Fruit fly (Drosophila melanogaster): Measurements from ENCODE around the gene Grp170.

Gene Grp170

dm6 chrX:2270557-2270930 lies 4.3 kb downstream of the Grp170 start, which contains the start of gene CG2924 (continued):
- TF ChIP-seq CG5953 (GFP tag; IDR thresholded peaks at IDR 0.05): no peak
- no peak for TF ChIP-seq CG11398 (GFP tag; optimal IDR thresholded peaks at IDR 0.05)
- TF ChIP-seq toy (GFP tag; IDR thresholded peaks at IDR 0.05): no peak
- TF ChIP-seq CG18619 (GFP tag; optimal IDR thresholded peaks at IDR 0.05): peak; percentile 27
- TF ChIP-seq sd (tag; optimal IDR thresholded peaks at IDR 0.05): no peak
- peak; percentile 38 for TF ChIP-seq CG1602 (GFP tag; optimal IDR thresholded peaks at IDR 0.05)
- TF ChIP-seq insv (GFP tag; optimal IDR thresholded peaks at IDR 0.05): peak in 1 of 2 experiments; percentile 9
- TF ChIP-seq CTCF (GFP tag; optimal IDR thresholded peaks at IDR 0.05): peak; percentile 76
- peak; percentile 97 for TF ChIP-seq pita (GFP tag; optimal IDR thresholded peaks at IDR 0.05)
- peak; percentile 30 for TF ChIP-seq maf-S (GFP tag; optimal IDR thresholded peaks at IDR 0.05)
- peak; percentile 54 for TF ChIP-seq exex (tag; optimal IDR thresholded peaks at IDR 0.05)
- TF ChIP-seq CG9797 (GFP tag; optimal IDR thresholded peaks at IDR 0.05): peak; percentile 77
- peak; percentile 64 for TF ChIP-seq chm (GFP tag; IDR thresholded peaks at IDR 0.05)
- no peak for TF ChIP-seq da (GFP tag; optimal IDR thresholded peaks at IDR 0.05)
- no peak for TF ChIP-seq CG1832 (GFP tag; optimal IDR thresholded peaks at IDR 0.05)
- no peak for TF ChIP-seq Doc2 (GFP tag; IDR thresholded peaks at IDR 0.05)
- peak; percentile 99 for TF ChIP-seq CG7963 (GFP tag; IDR thresholded peaks at IDR 0.05; ENCODE audit: partially characterized antibody)
- no peak for TF ChIP-seq dmrt11E (tag; optimal IDR thresholded peaks at IDR 0.05)
- TF ChIP-seq CG8290 (GFP tag; optimal IDR thresholded peaks at IDR 0.05): peak; percentile 85
- TF ChIP-seq CG8290 (tag; optimal IDR thresholded peaks at IDR 0.05): peak in 1 of 2 experiments; percentile 95
- no peak for TF ChIP-seq dati (GFP tag; IDR thresholded peaks at IDR 0.05)
- TF ChIP-seq gem (tag; optimal IDR thresholded peaks at IDR 0.05): peak; percentile 3
- no peak for TF ChIP-seq tio (GFP tag; optimal IDR thresholded peaks at IDR 0.05)
- peak; percentile 50; the same call in 1 of the 2 replicates for TF ChIP-seq CG1024 (GFP tag; IDR thresholded peaks at IDR 0.05)
- peak; percentile 79 for TF ChIP-seq pho (GFP tag; optimal IDR thresholded peaks at IDR 0.05)
- peak; percentile 33 for TF ChIP-seq Nf-YC (tag; optimal IDR thresholded peaks at IDR 0.05)
- TF ChIP-seq Dp (GFP tag; optimal IDR thresholded peaks at IDR 0.05): peak; percentile 93
- peak; percentile 83 for TF ChIP-seq CG12659 (GFP tag; optimal IDR thresholded peaks at IDR 0.05)
- TF ChIP-seq CG2712 (tag; optimal IDR thresholded peaks at IDR 0.05): peak; percentile 53
- TF ChIP-seq Awh (GFP tag; IDR thresholded peaks at IDR 0.05): no peak
- TF ChIP-seq wor (GFP tag; IDR thresholded peaks at IDR 0.05): no peak

DNA sequence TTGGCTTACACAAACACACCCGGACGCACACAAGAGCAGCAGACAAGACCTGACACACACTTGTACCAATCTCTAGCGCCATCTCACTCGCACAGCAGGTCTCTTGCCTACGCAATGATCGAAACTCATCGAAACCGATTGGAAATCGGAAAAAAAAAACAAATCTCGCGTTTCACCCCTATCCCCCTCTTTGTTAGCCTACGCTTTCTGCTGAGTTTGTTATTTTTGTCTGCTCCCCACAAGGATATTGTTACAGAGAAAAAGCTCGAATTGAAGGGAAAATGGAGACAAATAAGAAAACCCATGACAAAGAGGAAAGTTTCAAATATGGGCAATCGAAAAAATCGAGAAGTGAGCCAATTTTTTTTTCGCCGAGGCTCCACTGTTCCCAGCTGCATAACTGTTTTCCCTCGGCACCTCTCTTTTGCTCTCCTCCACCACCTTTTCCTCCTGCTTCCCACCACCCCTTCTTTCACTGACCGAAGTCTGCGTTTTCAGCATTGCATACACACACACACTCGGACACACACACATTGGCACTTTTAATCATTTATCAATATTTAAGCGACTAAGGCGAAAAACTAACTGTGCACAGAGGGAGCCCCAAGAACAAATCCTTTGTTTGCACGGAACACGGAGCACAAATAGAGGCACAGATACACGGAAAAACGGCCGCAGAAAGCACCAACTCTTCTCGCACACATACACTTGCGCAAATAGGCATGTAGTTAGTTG lies 4.9 kb downstream of the Grp170 start:
- TF ChIP-seq CG34422 (GFP tag; IDR thresholded peaks at IDR 0.05) (0 out of 3 replicates have a peak, but pooled peaks have one; percentile 17), row (GFP tag; IDR thresholded peaks at IDR 0.05) (peak; percentile 17; the same call in 1 of the 3 replicates), lola (GFP tag; optimal IDR thresholded peaks at IDR 0.05) (peak in 1 of 3 experiments; percentile 9), Kr (GFP tag; optimal IDR thresholded peaks at IDR 0.05) (peak; percentile 58), Bgb (GFP tag; IDR thresholded peaks at IDR 0.05; ENCODE audit: partially characterized antibody) (peak; percentile 15; the same call in 1 of the 2 replicates), Poxn (GFP tag; IDR thresholded peaks at IDR 0.05) (no peak), YL-1 (GFP tag; optimal IDR thresholded peaks at IDR 0.05) (peak; percentile 8), Pdp1 (GFP tag; optimal IDR thresholded peaks at IDR 0.05) (peak in 1 of 2 experiments; percentile 59), Blimp-1 (GFP tag; optimal IDR thresholded peaks at IDR 0.05) (no peak), MTF-1 (GFP tag; optimal IDR thresholded peaks at IDR 0.05; ENCODE audit: borderline replicate concordance) (peak; percentile 2), CG32772 (GFP tag; IDR thresholded peaks at IDR 0.05) (peak; percentile 50; the same call in 1 of the 2 replicates), caup (GFP tag; optimal IDR thresholded peaks at IDR 0.05; ENCODE audit: severe bottlenecking) (no peak), CG1529 (GFP tag; optimal IDR thresholded peaks at IDR 0.05) (peak; percentile 14), mirr (GFP tag; optimal IDR thresholded peaks at IDR 0.05) (peak; percentile 7), nerfin-2 (GFP tag; IDR thresholded peaks at IDR 0.05; ENCODE audit: partially characterized antibody) (no peak), dysf (GFP tag; IDR thresholded peaks at IDR 0.05) (no peak), Dbx (GFP tag; IDR thresholded peaks at IDR 0.05) (0 out of 3 replicates have a peak, but pooled peaks have one; percentile 17), Hand (GFP tag; optimal IDR thresholded peaks at IDR 0.05) (peak; percentile 11), D (optimal IDR thresholded peaks at IDR 0.05) (no peak), D (GFP tag; optimal IDR thresholded peaks at IDR 0.05) (peak; percentile 32)

Data from whole organism, embryonic.